Worm (Caenorhabditis elegans): ENCODE measurements around the gene rml-1.

The rml-1 gene

DNA sequence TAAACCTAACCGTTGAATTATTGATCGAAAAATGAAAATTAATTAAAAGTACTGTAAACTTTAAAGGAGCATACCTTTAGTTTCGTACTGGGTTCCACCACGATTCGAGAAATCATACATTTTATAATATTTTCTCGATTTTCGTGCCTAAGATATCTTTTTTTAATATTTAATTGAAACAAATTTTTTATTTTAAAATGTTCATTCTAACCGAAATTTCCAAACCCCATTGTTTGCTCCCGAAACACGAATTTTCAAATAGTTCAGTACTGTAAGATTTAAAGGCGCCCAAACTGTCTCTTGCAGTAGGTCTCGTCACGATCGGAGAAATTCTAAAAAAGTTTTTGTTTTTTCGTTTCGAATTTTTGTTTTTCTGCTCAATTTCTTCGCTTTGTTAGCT is 52.9 kb downstream of the rml-1 start:
- TF ChIP-seq ctbp-1 (GFP tag; IDR thresholded peaks at IDR 0.05) (no peak), madf-5 (GFP tag; IDR thresholded peaks at IDR 0.05) (no peak), zip-11 (GFP tag; IDR thresholded peaks at IDR 0.05) (no peak), F49E8.2 (tag; optimal IDR thresholded peaks at IDR 0.05; ENCODE audit: borderline replicate concordance) (peak; percentile 17), nhr-28 (tag; optimal IDR thresholded peaks at IDR 0.05) (no peak), php-3 (GFP tag; IDR thresholded peaks at IDR 0.05) (no peak)
